Fruit fly (Drosophila melanogaster) whole organism, embryonic: ENCODE results near the gene CG31327.

Experiments used
- Bgb ChIP-seq: fragments of 200-800 bp; sonication (Bioruptor generic); IDR thresholded peaks from 2 replicates; pipeline ENCODE4 v1.3.6; 2022; ENCODE audit warnings: missing biosample characterization, missing genetic modification characterization; ENCODE audit not compliant: partially characterized antibody
- CG10209 ChIP-seq: fragments of 200-800 bp; sonication (Bioruptor generic); optimal IDR thresholded peaks from 3 replicates; lab custom pipeline; 2017; ENCODE audit warnings: missing biosample characterization, mild to moderate bottlenecking, missing genetic modification characterization, missing genetic modification reagents
- CG10543 ChIP-seq: fragments of 200-800 bp; sonication (Bioruptor generic); optimal IDR thresholded peaks from 3 replicates; lab custom pipeline; 2017; ENCODE audit warnings: missing biosample characterization, mild to moderate bottlenecking, missing genetic modification characterization, moderate library complexity
- CG11456 ChIP-seq: fragments of 200-800 bp; sonication (Bioruptor generic); IDR thresholded peaks from 3 replicates; pipeline ENCODE4 v1.3.6; 2022; ENCODE audit warnings: missing biosample characterization, missing genetic modification characterization
- CG11504 ChIP-seq: fragments of 200-800 bp; sonication (Bioruptor generic); optimal IDR thresholded peaks from 3 replicates; lab custom pipeline; 2019; ENCODE audit warnings: missing biosample characterization, mild to moderate bottlenecking, missing genetic modification characterization, moderate library complexity
- CG12219 ChIP-seq: fragments of 200-800 bp; sonication (Bioruptor generic); optimal IDR thresholded peaks from 3 replicates; lab custom pipeline; 2018; ENCODE audit warnings: missing biosample characterization, mild to moderate bottlenecking, missing genetic modification characterization
- CG12236 ChIP-seq: fragments of 200-800 bp; sonication (Bioruptor generic); optimal IDR thresholded peaks from 2 replicates; lab custom pipeline; 2016; ENCODE audit warnings: missing biosample characterization, missing genetic modification characterization
- CG1233 ChIP-seq: fragments of 200-800 bp; sonication (Bioruptor generic); optimal IDR thresholded peaks from 4 replicates; lab custom pipeline; 2018; ENCODE audit warnings: missing biosample characterization, mild to moderate bottlenecking, missing genetic modification characterization
- CG13287 ChIP-seq: fragments of 200-800 bp; sonication (Bioruptor generic); IDR thresholded peaks from 2 replicates; pipeline ENCODE4 v1.3.6; 2022; ENCODE audit warnings: missing biosample characterization, missing genetic modification characterization; ENCODE audit not compliant: partially characterized antibody
- CG17359 ChIP-seq: fragments of 200-800 bp; sonication (Bioruptor generic); optimal IDR thresholded peaks from 3 replicates; lab custom pipeline; 2018; ENCODE audit warnings: missing biosample characterization, mild to moderate bottlenecking, missing genetic modification characterization, moderate library complexity
- CG18011 ChIP-seq: fragments of 200-800 bp; sonication (Bioruptor generic); optimal IDR thresholded peaks from 2 replicates; lab custom pipeline; 2017; ENCODE audit warnings: missing biosample characterization, missing genetic modification characterization, mild to moderate bottlenecking, moderate library complexity, missing genotype
- CG18476 ChIP-seq: fragments of 200-800 bp; sonication (Bioruptor generic); optimal IDR thresholded peaks from 2 replicates; lab custom pipeline; 2016; ENCODE audit warnings: missing biosample characterization, mild to moderate bottlenecking, missing genetic modification characterization
- CG2875 ChIP-seq: fragments of 200-800 bp; sonication (Bioruptor generic); optimal IDR thresholded peaks from 2 replicates; lab custom pipeline; 2017; ENCODE audit warnings: missing biosample characterization, mild to moderate bottlenecking, missing genetic modification characterization, missing genetic modification reagents
- CG31365 ChIP-seq: fragments of 200-800 bp; sonication (Bioruptor generic); optimal IDR thresholded peaks from 2 replicates; lab custom pipeline; 2018; ENCODE audit warnings: missing biosample characterization, mild to moderate bottlenecking, missing genetic modification characterization
- CG34376 ChIP-seq: fragments of 200-800 bp; sonication (Bioruptor generic); optimal IDR thresholded peaks from 2 replicates; lab custom pipeline; 2018; ENCODE audit warnings: missing biosample characterization, mild to moderate bottlenecking, missing genetic modification characterization
- CG4617 ChIP-seq: fragments of 200-800 bp; sonication (Bioruptor generic); optimal IDR thresholded peaks from 3 replicates; lab custom pipeline; 2016; ENCODE audit warnings: missing biosample characterization, missing genetic modification characterization, borderline replicate concordance
- CG7963 ChIP-seq: fragments of 200-800 bp; sonication (Bioruptor generic); IDR thresholded peaks from 3 replicates; pipeline ENCODE4 v1.3.6; 2022; ENCODE audit warnings: missing biosample characterization, missing genetic modification characterization; ENCODE audit not compliant: partially characterized antibody
- CG8924 ChIP-seq: fragments of 200-800 bp; optimal IDR thresholded peaks from 3 replicates; lab custom pipeline; 2019; ENCODE audit warnings: missing biosample characterization, mild to moderate bottlenecking, missing genetic modification characterization, moderate library complexity
- CG8944 ChIP-seq: fragments of 200-800 bp; sonication (Bioruptor generic); optimal IDR thresholded peaks from 3 replicates; lab custom pipeline; 2016; ENCODE audit warnings: missing biosample characterization, missing genetic modification characterization
- CkIIα-i1 ChIP-seq: fragments of 200-800 bp; sonication (Bioruptor generic); IDR thresholded peaks from 2 replicates; pipeline ENCODE4 v1.3.6; 2022; ENCODE audit warnings: missing biosample characterization, missing genetic modification characterization
- Gug ChIP-seq: fragments of 200-800 bp; sonication (Bioruptor generic); IDR thresholded peaks from 4 replicates; pipeline ENCODE4 v1.3.6; 2022; ENCODE audit warnings: missing biosample characterization, missing genetic modification characterization
- Hr51 ChIP-seq, 2 experiments: fragments of 200-800 bp; sonication (Bioruptor generic); optimal IDR thresholded peaks; 2 replicates in 1 of 2; 3 replicates in 1 of 2; lab custom pipeline; 2016 to 2018; ENCODE audit warnings: missing biosample characterization in 2 of 2, missing genetic modification characterization in 2 of 2, mild to moderate bottlenecking in 1 of 2, moderate library complexity in 1 of 2
- Lim3 ChIP-seq: fragments of 200-800 bp; sonication (Bioruptor generic); IDR thresholded peaks from 2 replicates; pipeline ENCODE4 v1.3.6; 2022; ENCODE audit warnings: missing biosample characterization, missing genetic modification characterization
- NC2β ChIP-seq: fragments of 200-800 bp; sonication (Bioruptor generic); optimal IDR thresholded peaks from 2 replicates; lab custom pipeline; 2016; ENCODE audit warnings: missing biosample characterization, missing genetic modification characterization
- Neu2 ChIP-seq: fragments of 200-800 bp; sonication (Bioruptor generic); optimal IDR thresholded peaks from 3 replicates; lab custom pipeline; 2016; ENCODE audit warnings: missing biosample characterization, missing genetic modification characterization, borderline replicate concordance
- Ptx1 ChIP-seq: fragments of 200-800 bp; sonication (Bioruptor generic); IDR thresholded peaks from 2 replicates; pipeline ENCODE4 v1.3.6; 2022; ENCODE audit warnings: missing biosample characterization, missing genetic modification characterization
- Rfx ChIP-seq: fragments of 200-800 bp; sonication (Bioruptor generic); IDR thresholded peaks from 2 replicates; pipeline ENCODE4 v1.3.6; 2022; ENCODE audit warnings: missing biosample characterization, missing genetic modification characterization
- Scr ChIP-seq: fragments of 200-800 bp; sonication (Bioruptor generic); IDR thresholded peaks from 2 replicates; pipeline ENCODE4 v1.3.6; 2022; ENCODE audit warnings: missing biosample characterization, missing genetic modification characterization; ENCODE audit not compliant: partially characterized antibody
- Spps ChIP-seq: fragments of 200-800 bp; sonication (Bioruptor generic); optimal IDR thresholded peaks from 2 replicates; lab custom pipeline; 2018; ENCODE audit warnings: missing biosample characterization, mild to moderate bottlenecking, missing genetic modification characterization
- Sry-β ChIP-seq: fragments of 200-800 bp; sonication (Bioruptor generic); optimal IDR thresholded peaks from 2 replicates; lab custom pipeline; 2018; ENCODE audit warnings: missing biosample characterization, mild to moderate bottlenecking, missing genetic modification characterization, moderate library complexity
- TFAM ChIP-seq: fragments of 200-800 bp; sonication (Bioruptor generic); optimal IDR thresholded peaks from 2 replicates; lab custom pipeline; 2017; ENCODE audit warnings: missing biosample characterization, missing genetic modification characterization, inconsistent platforms
- Vsx1 ChIP-seq: fragments of 200-800 bp; sonication (Bioruptor generic); optimal IDR thresholded peaks from 2 replicates; lab custom pipeline; 2017; ENCODE audit warnings: missing biosample characterization, mild to moderate bottlenecking, missing genetic modification characterization, missing genetic modification reagents
- ab ChIP-seq: fragments of 200-800 bp; sonication (Bioruptor generic); optimal IDR thresholded peaks from 2 replicates; lab custom pipeline; 2016; ENCODE audit warnings: missing biosample characterization, missing genetic modification characterization
- abd-A ChIP-seq: fragments of 200-800 bp; sonication (Bioruptor generic); optimal IDR thresholded peaks from 3 replicates; lab custom pipeline; 2019; ENCODE audit warnings: missing biosample characterization, mild to moderate bottlenecking, missing genetic modification characterization, moderate library complexity
- ara ChIP-seq: fragments of 200-800 bp; sonication (Bioruptor generic); IDR thresholded peaks from 2 replicates; pipeline ENCODE4 v1.3.6; 2022; ENCODE audit warnings: missing biosample characterization, missing genetic modification characterization
- gsb-n ChIP-seq: fragments of 200-800 bp; sonication (Bioruptor generic); optimal IDR thresholded peaks from 3 replicates; lab custom pipeline; 2018; ENCODE audit warnings: missing biosample characterization, mild to moderate bottlenecking, missing genetic modification characterization
- jigr1 ChIP-seq: fragments of 200-800 bp; sonication (Bioruptor generic); IDR thresholded peaks from 3 replicates; pipeline ENCODE4 v1.3.6; 2022; ENCODE audit warnings: missing biosample characterization, missing genetic modification characterization
- jumu ChIP-seq: fragments of 200-800 bp; sonication (Bioruptor generic); optimal IDR thresholded peaks from 3 replicates; lab custom pipeline; 2016; ENCODE audit warnings: missing biosample characterization, missing genetic modification characterization
- knrl ChIP-seq: fragments of 200-800 bp; sonication (Bioruptor generic); IDR thresholded peaks from 3 replicates; pipeline ENCODE4 v1.3.6; 2022; ENCODE audit warnings: missing biosample characterization, missing genetic modification characterization; ENCODE audit not compliant: partially characterized antibody
- rib ChIP-seq: fragments of 200-800 bp; sonication (Bioruptor generic); IDR thresholded peaks from 2 replicates; pipeline ENCODE4 v1.3.6; 2022; ENCODE audit warnings: missing biosample characterization, missing genetic modification characterization
- scrt ChIP-seq: fragments of 200-800 bp; sonication (Bioruptor generic); optimal IDR thresholded peaks from 2 replicates; lab custom pipeline; 2018; ENCODE audit warnings: missing biosample characterization, mild to moderate bottlenecking, missing genetic modification characterization, moderate library complexity
- sisA ChIP-seq: fragments of 200-800 bp; sonication (Bioruptor generic); IDR thresholded peaks from 2 replicates; pipeline ENCODE4 v1.3.6; 2022; ENCODE audit warnings: missing biosample characterization, missing genetic modification characterization
- sqz ChIP-seq: fragments of 200-800 bp; sonication (Bioruptor generic); optimal IDR thresholded peaks from 3 replicates; lab custom pipeline; 2018; ENCODE audit warnings: missing biosample characterization, mild to moderate bottlenecking, missing genetic modification characterization
- ttk ChIP-seq: fragments of 200-800 bp; sonication (Bioruptor generic); IDR thresholded peaks from 2 replicates; pipeline ENCODE4 v2.1.2; 2022; ENCODE audit warnings: missing biosample characterization, missing genetic modification characterization
- tx ChIP-seq: fragments of 200-800 bp; sonication (Bioruptor generic); optimal IDR thresholded peaks from 2 replicates; lab custom pipeline; 2016; ENCODE audit warnings: missing biosample characterization, missing genetic modification characterization
- wor ChIP-seq: fragments of 200-800 bp; sonication (Bioruptor generic); IDR thresholded peaks from 2 replicates; pipeline ENCODE4 v1.3.6; 2022; ENCODE audit warnings: missing biosample characterization, missing genetic modification characterization
- zfh2 ChIP-seq: fragments of 200-800 bp; sonication (Bioruptor generic); optimal IDR thresholded peaks from 2 replicates; lab custom pipeline; 2016; ENCODE audit warnings: missing biosample characterization, missing genetic modification characterization

The CG31327 gene

dm6 chr3R:14125479-14126121, 34.5 kb downstream of the CG31327 start, which contains the start of the genes 140up and Polr2B (continued):
- TF ChIP-seq zfh2 (GFP tag; lab: Kevin White, UChicago) (peak; percentile 88), CG1233 (GFP tag; lab: Kevin White, UChicago) (peak; percentile 92), CkIIα-i1 (GFP tag; lab: Robert Waterston, UW) (peak; percentile 57; the same call in 1 of the 2 replicates), CG18011 (peak; percentile 83), gsb-n (tag; lab: Kevin White, UChicago) (peak; percentile 92), CG17359 (tag; lab: Kevin White, UChicago) (peak; percentile 93), Gug (GFP tag; lab: Robert Waterston, UW) (peak; percentile 90), CG34376 (GFP tag; lab: Kevin White, UChicago) (peak; percentile 90), jumu (GFP tag; lab: Kevin White, UChicago) (peak; percentile 76)

DNA sequence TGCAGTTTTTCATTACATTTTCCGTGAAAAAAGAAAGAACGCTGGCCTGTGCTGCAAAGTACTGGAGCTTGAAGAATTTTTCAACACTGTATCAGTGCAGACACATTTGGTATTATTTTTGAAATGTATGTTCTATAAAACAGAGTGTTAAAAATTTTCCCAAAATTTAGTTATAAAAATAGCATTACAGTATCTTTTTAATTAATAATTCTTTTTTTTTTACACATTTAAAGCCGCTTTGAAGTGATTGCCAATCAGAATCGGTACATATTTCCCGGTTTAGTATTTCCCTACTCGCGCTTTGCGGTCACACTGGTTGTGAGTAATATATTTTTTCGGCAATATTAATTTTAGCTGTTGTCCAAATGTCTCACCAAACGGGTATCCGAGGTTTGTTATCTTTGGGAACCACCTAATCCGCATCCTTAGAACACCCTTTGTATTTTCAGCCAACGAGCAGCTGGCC, 37.7 kb downstream of the CG31327 start, which contains the start of the genes Abi and twf:
Gene Abi (minus strand): TSS at position 74 of the 466 bp plus-strand sequence.
Gene twf (plus strand): TSS at position 308 of the 466 bp plus-strand sequence.
- TF ChIP-seq CG11504 (tag; lab: Kevin White, UChicago) (peak; percentile 74), CG10209 (peak; percentile 68), tx (GFP tag; lab: Kevin White, UChicago) (peak; percentile 60), Neu2 (GFP tag; lab: Kevin White, UChicago) (no peak), sqz (GFP tag; lab: Kevin White, UChicago) (no peak), CG8944 (GFP tag; lab: Kevin White, UChicago) (peak; percentile 33), wor (GFP tag; lab: Robert Waterston, UW) (no peak), knrl (GFP tag; lab: Robert Waterston, UW) (no peak), jigr1 (GFP tag; lab: Robert Waterston, UW) (no peak), CG4617 (GFP tag; lab: Kevin White, UChicago) (peak; percentile 97), Scr (GFP tag; lab: Robert Waterston, UW) (no peak), ttk (GFP tag; lab: Robert Waterston, UW) (peak; percentile 41), CG12219 (no peak), Bgb (GFP tag; lab: Robert Waterston, UW) (no peak), CG12236 (no peak), ara (peak; percentile 25; the same call in 1 of the 2 replicates), rib (0 out of 2 replicates have a peak, but pooled peaks have one; percentile 37), ab (GFP tag; lab: Kevin White, UChicago) (no peak), sisA (GFP tag; lab: Robert Waterston, UW) (peak; percentile 64), Sry-β (GFP tag; lab: Kevin White, UChicago) (peak; percentile 89), abd-A (tag; lab: Kevin White, UChicago) (no peak), Spps (tag; lab: Kevin White, UChicago) (peak; percentile 29), CG31365 (tag; lab: Kevin White, UChicago) (no peak), Lim3 (GFP tag; lab: Robert Waterston, UW) (no peak), Hr51 (GFP tag; optimal IDR thresholded peaks at IDR 0.05; lab: Kevin White, UChicago) (peak; percentile 40 to 61), CG8924 (tag; lab: Kevin White, UChicago) (peak; percentile 24), CG18476 (peak; percentile 57), Rfx (GFP tag; lab: Robert Waterston, UW) (peak; percentile 77), scrt (peak; percentile 31), Ptx1 (GFP tag; lab: Robert Waterston, UW) (peak; percentile 71), CG7963 (GFP tag; lab: Robert Waterston, UW) (no peak), CG13287 (peak; percentile 45; the same call in 1 of the 2 replicates), NC2β (GFP tag; lab: Kevin White, UChicago) (peak; percentile 53), Vsx1 (GFP tag; lab: Kevin White, UChicago) (no peak), CG11456 (GFP tag; lab: Robert Waterston, UW) (peak; percentile 68; the same call in 1 of the 3 replicates), CG2875 (GFP tag; lab: Kevin White, UChicago) (peak; percentile 2), TFAM (GFP tag; lab: Kevin White, UChicago) (no peak), CG10543 (peak; percentile 47)
